Fruit fly (Drosophila melanogaster) whole organism, adult: Measurements from ENCODE around the gene AOX4.

Experiments used
- CG11617 ChIP-seq: fragments of 200-800 bp; sonication (Bioruptor generic); optimal IDR thresholded peaks from 2 replicates; lab custom pipeline; 2017; ENCODE audit warnings: mild to moderate bottlenecking, missing biosample characterization, missing genetic modification reagents, missing genetic modification characterization
- CG7045 ChIP-seq: fragments of 200-800 bp; sonication (Bioruptor generic); optimal IDR thresholded peaks from 2 replicates; lab custom pipeline; 2017; ENCODE audit warnings: missing biosample characterization, mild to moderate bottlenecking, missing genetic modification characterization
- Clk ChIP-seq: fragments of 200-800 bp; sonication (Bioruptor generic); optimal IDR thresholded peaks from 2 replicates; lab custom pipeline; 2017; ENCODE audit warnings: missing biosample characterization, missing genetic modification characterization
- Hr96 ChIP-seq: fragments of 200-800 bp; sonication (Bioruptor generic); optimal IDR thresholded peaks from 2 replicates; lab custom pipeline; 2016; ENCODE audit warnings: missing biosample characterization, missing genetic modification characterization
- bab1 ChIP-seq: fragments of 200-800 bp; sonication (Bioruptor generic); optimal IDR thresholded peaks from 3 replicates; lab custom pipeline; 2019; ENCODE audit warnings: missing biosample characterization, mild to moderate bottlenecking, missing genetic modification characterization, moderate library complexity
- cic ChIP-seq: fragments of 200-800 bp; sonication (Bioruptor generic); optimal IDR thresholded peaks from 2 replicates; lab custom pipeline; 2017; ENCODE audit warnings: missing biosample characterization, mild to moderate bottlenecking, missing genetic modification characterization, moderate library complexity
- cnc ChIP-seq, 2 experiments: fragments of >200 bp; optimal IDR thresholded peaks; 2 replicates each; lab custom pipeline; 2017
- tj ChIP-seq: fragments of 200-800 bp; sonication (Bioruptor generic); optimal IDR thresholded peaks from 3 replicates; lab custom pipeline; 2017; ENCODE audit warnings: missing biosample characterization, mild to moderate bottlenecking, missing genetic modification characterization, moderate library complexity

DNA sequence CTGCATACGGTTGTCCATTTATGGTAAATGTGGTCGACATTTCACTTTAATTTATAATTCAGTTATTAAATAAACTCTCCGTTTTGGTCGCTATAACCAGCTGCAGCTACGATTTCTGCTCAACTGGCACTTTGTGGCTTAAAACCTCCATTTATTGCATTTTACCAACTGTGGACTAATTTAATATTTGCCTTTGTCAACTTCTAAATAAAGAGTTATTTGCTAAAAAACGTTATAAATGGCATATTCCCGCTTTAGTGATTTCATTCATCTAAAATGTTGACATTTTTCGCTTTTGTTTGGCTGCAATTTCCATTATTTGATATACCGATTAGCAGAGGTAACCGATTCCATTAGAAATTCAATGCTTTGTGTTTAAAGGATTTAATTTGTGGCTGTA, at the start of gene AOX4:
- TF ChIP-seq cic (GFP tag; lab: Kevin White, UChicago) (no peak), cnc (optimal IDR thresholded peaks at IDR 0.05; lab: Kevin White, UChicago) (no peak), bab1 (GFP tag; lab: Kevin White, UChicago) (no peak), tj (GFP tag; lab: Kevin White, UChicago) (no peak), CG11617 (no peak), CG7045 (no peak), Clk (GFP tag; lab: Kevin White, UChicago) (no peak), Hr96 (GFP tag; lab: Kevin White, UChicago) (no peak)
